Worm (Caenorhabditis elegans): Measurements from ENCODE around the gene F55H2.5.

ce11 chrIII:9502155-9502714, 9.0 kb upstream of the F55H2.5 start:
- TF ChIP-seq pha-4 (tag; optimal IDR thresholded peaks at IDR 0.05): no peak
- TF ChIP-seq elt-3 (tag; optimal IDR thresholded peaks at IDR 0.05): peak in 2 of 3 experiments; percentile 70 to 78
- no peak for TF ChIP-seq unc-62 (GFP tag; optimal IDR thresholded peaks at IDR 0.05)
- TF ChIP-seq nhr-237 (tag; optimal IDR thresholded peaks at IDR 0.05): no peak
- TF ChIP-seq nhr-25 (tag; optimal IDR thresholded peaks at IDR 0.05): peak; percentile 23
- TF ChIP-seq fkh-2 (tag; optimal IDR thresholded peaks at IDR 0.05): no peak
- no peak for TF ChIP-seq sea-2 (GFP tag; optimal IDR thresholded peaks at IDR 0.05)
- no peak for TF ChIP-seq skn-1 (tag; optimal IDR thresholded peaks at IDR 0.05)
